Worm (Caenorhabditis elegans): ENCODE results near the gene C05E4.12.

Gene C05E4.12

ce11 chrV:778339-778738, 16.6 kb upstream of the C05E4.12 start, which contains the start of gene srbc-59:
Gene srbc-59 (plus strand): TSS chrV:778639.
- TF ChIP-seq sdz-38 (tag; optimal IDR thresholded peaks at IDR 0.05) (no peak), gei-17 (GFP tag; optimal IDR thresholded peaks at IDR 0.05) (no peak), K11D2.4 (GFP tag; IDR thresholded peaks at IDR 0.05) (no peak), nfya-1 (tag; optimal IDR thresholded peaks at IDR 0.05; ENCODE audit: borderline replicate concordance, insufficient read depth) (no peak), lin-35 (GFP tag; optimal IDR thresholded peaks at IDR 0.05) (no peak), tbx-9 (tag; optimal IDR thresholded peaks at IDR 0.05; ENCODE audit: borderline replicate concordance) (no peak), ceh-91 (GFP tag; IDR thresholded peaks at IDR 0.05) (no peak), Y56A3A.18 (GFP tag; IDR thresholded peaks at IDR 0.05) (no peak), attf-5 (GFP tag; optimal IDR thresholded peaks at IDR 0.05) (no peak), ccch-3 (GFP tag; optimal IDR thresholded peaks at IDR 0.05) (no peak), attf-6 (GFP tag; IDR thresholded peaks at IDR 0.05) (no peak), ztf-26 (tag; optimal IDR thresholded peaks at IDR 0.05) (no peak), snpc-4 (GFP tag; optimal IDR thresholded peaks at IDR 0.05) (no peak), snpc-4 (tag; optimal IDR thresholded peaks at IDR 0.05) (no peak), egl-18 (GFP tag; IDR thresholded peaks at IDR 0.05) (no peak), tlf-1 (GFP tag; optimal IDR thresholded peaks at IDR 0.05) (no peak), ztf-25 (GFP tag; IDR thresholded peaks at IDR 0.05) (no peak), F57A8.1 (GFP tag; optimal IDR thresholded peaks at IDR 0.05) (no peak), F33H1.4 (GFP tag; IDR thresholded peaks at IDR 0.05) (no peak), nhr-90 (tag; optimal IDR thresholded peaks at IDR 0.05) (no peak), B0336.3 (GFP tag; IDR thresholded peaks at IDR 0.05) (no peak)

- TF ChIP-seq ama-1 (optimal IDR thresholded peaks at IDR 0.05), result no peak
- no peak for TF ChIP-seq ama-1 (GFP tag; optimal IDR thresholded peaks at IDR 0.05)
- TF ChIP-seq nhr-80 (tag; optimal IDR thresholded peaks at IDR 0.05), result peak; percentile 3
- TF ChIP-seq hmg-1.2 (GFP tag; IDR thresholded peaks at IDR 0.05), result peak; percentile 52; the same call in 1 of the 2 replicates
Observed at ce11 chrV:777285-777684, 15.5 kb upstream of the C05E4.12 start, which contains the start of gene R09E12.9. Gene R09E12.9 (plus strand): TSS chrV:777600.

- no peak for TF ChIP-seq Y56A3A.18 (GFP tag; IDR thresholded peaks at IDR 0.05)
- peak; percentile 27 for TF ChIP-seq lsl-1 (GFP tag; optimal IDR thresholded peaks at IDR 0.05)
- no peak for TF ChIP-seq B0035.1 (tag; optimal IDR thresholded peaks at IDR 0.05)
- TF ChIP-seq tbx-9 (tag; optimal IDR thresholded peaks at IDR 0.05; ENCODE audit: borderline replicate concordance), result no peak
- TF ChIP-seq dpl-1 (GFP tag; optimal IDR thresholded peaks at IDR 0.05), result peak; percentile 52
- TF ChIP-seq cebp-2 (GFP tag; IDR thresholded peaks at IDR 0.05), result no peak
- no peak for TF ChIP-seq zim-3 (tag; optimal IDR thresholded peaks at IDR 0.05)
- TF ChIP-seq rec-8 (tag; optimal IDR thresholded peaks at IDR 0.05), result no peak
- peak; percentile 85 for TF ChIP-seq efl-1 (GFP tag; optimal IDR thresholded peaks at IDR 0.05)
- TF ChIP-seq K11D2.4 (GFP tag; IDR thresholded peaks at IDR 0.05), result no peak
- TF ChIP-seq hrde-1 (tag; optimal IDR thresholded peaks at IDR 0.05; ENCODE audit: borderline replicate concordance), result no peak
- TF ChIP-seq B0336.3 (GFP tag; IDR thresholded peaks at IDR 0.05), result peak; percentile 83
- TF ChIP-seq chd-7 (tag; optimal IDR thresholded peaks at IDR 0.05), result no peak
- TF ChIP-seq lin-54 (GFP tag; optimal IDR thresholded peaks at IDR 0.05), result peak; percentile 77
- no peak for TF ChIP-seq ztf-6 (GFP tag; IDR thresholded peaks at IDR 0.05)
- TF ChIP-seq ama-1 (optimal IDR thresholded peaks at IDR 0.05), result no peak
- peak in 1 of 2 experiments; percentile 52 for TF ChIP-seq ama-1 (GFP tag; optimal IDR thresholded peaks at IDR 0.05)
- no peak for TF ChIP-seq F10E7.11 (tag; optimal IDR thresholded peaks at IDR 0.05)
- TF ChIP-seq nhr-27 (tag; optimal IDR thresholded peaks at IDR 0.05), result no peak
- no peak for TF ChIP-seq cebp-1 (GFP tag; IDR thresholded peaks at IDR 0.05)
- peak; percentile 30 for TF ChIP-seq cebp-1 (tag; optimal IDR thresholded peaks at IDR 0.05)
- peak; percentile 11 for TF ChIP-seq tbp1 (GFP tag; optimal IDR thresholded peaks at IDR 0.05)
- peak; percentile 8 for TF ChIP-seq ceh-79 (tag; optimal IDR thresholded peaks at IDR 0.05)
- peak; percentile 2 for TF ChIP-seq T26A5.8 (tag; optimal IDR thresholded peaks at IDR 0.05)
- no peak for TF ChIP-seq nhr-120 (GFP tag; IDR thresholded peaks at IDR 0.05)
- TF ChIP-seq dox-1 (GFP tag; IDR thresholded peaks at IDR 0.05), result 0 out of 2 replicates have a peak, but pooled peaks have one; percentile 10
- no peak for TF ChIP-seq attf-6 (GFP tag; IDR thresholded peaks at IDR 0.05)
- TF ChIP-seq pbrm-1 (GFP tag; IDR thresholded peaks at IDR 0.05), result peak; percentile 39; the same call in 1 of the 2 replicates
Observed at ce11 chrV:774875-775359, 13.1 kb upstream of the C05E4.12 start, which contains the start of gene srbc-58. Gene srbc-58 (plus strand): TSS chrV:774995.
